Fruit fly (Drosophila melanogaster) whole organism, prepupa: Measurements from ENCODE around the gene eIF2Bbeta.
A peak's percentile ranks its signal among the peaks of the same experiment; 100 is the strongest.

Source experiments
- Blimp-1 ChIP-seq: fragments of 200-800 bp; sonication (Bioruptor generic); optimal IDR thresholded peaks from 3 replicates; lab custom pipeline; 2017; ENCODE audit warnings: missing biosample characterization, missing genetic modification characterization, mild to moderate bottlenecking, moderate library complexity, missing genetic modification reagents
- CG10669 ChIP-seq: fragments of 200-800 bp; sonication (Bioruptor generic); optimal IDR thresholded peaks from 3 replicates; lab custom pipeline; 2018; ENCODE audit warnings: missing biosample characterization, mild to moderate bottlenecking, missing genetic modification characterization, moderate library complexity
- CG11294 ChIP-seq: fragments of 200-800 bp; sonication (Bioruptor generic); IDR thresholded peaks from 2 replicates; pipeline ENCODE4 v1.3.6; 2022; ENCODE audit warnings: missing biosample characterization, missing genetic modification characterization
- CG11762 ChIP-seq: fragments of 200-800 bp; sonication (Bioruptor generic); optimal IDR thresholded peaks from 3 replicates; lab custom pipeline; 2016; ENCODE audit warnings: missing biosample characterization, missing genetic modification characterization; ENCODE audit not compliant: insufficient read depth
- CG11902 ChIP-seq: fragments of 200-800 bp; sonication (Bioruptor generic); optimal IDR thresholded peaks from 3 replicates; lab custom pipeline; 2016; ENCODE audit warnings: missing biosample characterization, missing genetic modification characterization
- CG15336 ChIP-seq: fragments of 200-800 bp; sonication (Bioruptor generic); IDR thresholded peaks from 2 replicates; pipeline ENCODE4 v1.3.6; 2022; ENCODE audit warnings: missing biosample characterization, missing genetic modification characterization
- CG1621 ChIP-seq: fragments of 200-800 bp; sonication (Bioruptor generic); optimal IDR thresholded peaks from 3 replicates; lab custom pipeline; 2018; ENCODE audit warnings: missing biosample characterization, mild to moderate bottlenecking, missing genetic modification characterization
- CG16779 ChIP-seq: fragments of 200-800 bp; sonication (Bioruptor generic); optimal IDR thresholded peaks from 3 replicates; lab custom pipeline; 2017; ENCODE audit warnings: missing biosample characterization, mild to moderate bottlenecking, missing genetic modification characterization
- CG3032 ChIP-seq: fragments of 200-800 bp; optimal IDR thresholded peaks from 2 replicates; lab custom pipeline; 2019; ENCODE audit warnings: missing biosample characterization, mild to moderate bottlenecking, missing genetic modification characterization, moderate library complexity
- CG31627 ChIP-seq: fragments of 200-800 bp; sonication (Bioruptor generic); optimal IDR thresholded peaks from 3 replicates; lab custom pipeline; 2016; ENCODE audit warnings: missing biosample characterization, missing genetic modification characterization
- CG32006 ChIP-seq: fragments of 200-800 bp; sonication (Bioruptor generic); optimal IDR thresholded peaks from 3 replicates; lab custom pipeline; 2017; ENCODE audit warnings: missing biosample characterization, mild to moderate bottlenecking, missing genetic modification characterization
- CG34406 ChIP-seq: fragments of 200-800 bp; sonication (Bioruptor generic); optimal IDR thresholded peaks from 3 replicates; lab custom pipeline; 2016; ENCODE audit warnings: missing biosample characterization, missing genetic modification characterization
- CG3919 ChIP-seq: fragments of 200-800 bp; sonication (Bioruptor generic); optimal IDR thresholded peaks from 3 replicates; lab custom pipeline; 2016; ENCODE audit warnings: missing biosample characterization, missing genetic modification characterization
- CG4318 ChIP-seq: fragments of 200-800 bp; sonication (Bioruptor generic); optimal IDR thresholded peaks from 3 replicates; lab custom pipeline; 2017; ENCODE audit warnings: missing biosample characterization, mild to moderate bottlenecking, missing genetic modification characterization
- CG6163 ChIP-seq: fragments of 200-800 bp; sonication (Bioruptor generic); IDR thresholded peaks from 3 replicates; pipeline ENCODE4 v1.3.6; 2022; ENCODE audit warnings: missing biosample characterization, missing genetic modification characterization
- CG6792 ChIP-seq: fragments of 200-800 bp; sonication (Bioruptor generic); optimal IDR thresholded peaks from 3 replicates; lab custom pipeline; 2016; ENCODE audit warnings: missing biosample characterization, missing genetic modification characterization
- CG6808 ChIP-seq: fragments of 200-800 bp; sonication (Bioruptor generic); optimal IDR thresholded peaks from 3 replicates; lab custom pipeline; 2017; ENCODE audit warnings: missing biosample characterization, missing genetic modification characterization, mild to moderate bottlenecking, moderate library complexity, missing genetic modification reagents
- CG6854 ChIP-seq: fragments of 200-800 bp; sonication (Bioruptor generic); optimal IDR thresholded peaks from 2 replicates; lab custom pipeline; 2017; ENCODE audit warnings: missing biosample characterization, mild to moderate bottlenecking, missing genetic modification characterization
- CG8632 ChIP-seq: fragments of 200-800 bp; sonication (Bioruptor generic); optimal IDR thresholded peaks from 3 replicates; lab custom pipeline; 2016; ENCODE audit warnings: missing biosample characterization, missing genetic modification characterization
- CG9139 ChIP-seq: fragments of 200-800 bp; sonication (Bioruptor generic); optimal IDR thresholded peaks from 3 replicates; lab custom pipeline; 2017; ENCODE audit warnings: missing biosample characterization, mild to moderate bottlenecking, missing genetic modification characterization
- Eip75B ChIP-seq: fragments of 200-800 bp; sonication (Bioruptor generic); optimal IDR thresholded peaks from 3 replicates; lab custom pipeline; 2016; ENCODE audit warnings: missing biosample characterization, missing genetic modification characterization
- Eip93F ChIP-seq: fragments of 200-800 bp; sonication (Bioruptor generic); optimal IDR thresholded peaks from 2 replicates; lab custom pipeline; 2016; ENCODE audit warnings: missing biosample characterization, mild to moderate bottlenecking, missing genetic modification characterization
- Gug ChIP-seq: fragments of 200-800 bp; sonication (Bioruptor generic); IDR thresholded peaks from 2 replicates; pipeline ENCODE4 v1.3.6; 2022; ENCODE audit warnings: missing biosample characterization, missing genetic modification characterization
- Hr38 ChIP-seq: sonication (Bioruptor generic); optimal IDR thresholded peaks from 2 replicates; lab custom pipeline; 2016; ENCODE audit warnings: missing biosample characterization, missing genetic modification characterization
- Hr39 ChIP-seq: fragments of 200-800 bp; sonication (Bioruptor generic); optimal IDR thresholded peaks from 2 replicates; lab custom pipeline; 2016; ENCODE audit warnings: missing biosample characterization, missing genetic modification characterization
- Hr4 ChIP-seq: fragments of 200-800 bp; sonication (Bioruptor generic); optimal IDR thresholded peaks from 3 replicates; lab custom pipeline; 2016; ENCODE audit warnings: missing biosample characterization, missing genetic modification characterization
- Met ChIP-seq: fragments of 200-800 bp; sonication (Bioruptor generic); optimal IDR thresholded peaks from 3 replicates; lab custom pipeline; 2016; ENCODE audit warnings: missing biosample characterization, missing genetic modification characterization
- Smox ChIP-seq: fragments of 200-800 bp; sonication (Bioruptor generic); optimal IDR thresholded peaks from 3 replicates; lab custom pipeline; 2016; ENCODE audit warnings: missing biosample characterization, missing genetic modification characterization
- Sox102F ChIP-seq: fragments of 200-800 bp; sonication (Bioruptor generic); optimal IDR thresholded peaks from 2 replicates; lab custom pipeline; 2016; ENCODE audit warnings: missing biosample characterization, mild to moderate bottlenecking, missing genetic modification characterization
- Sox14 ChIP-seq: fragments of 200-800 bp; sonication (Bioruptor generic); optimal IDR thresholded peaks from 3 replicates; lab custom pipeline; 2016; ENCODE audit warnings: missing biosample characterization, missing genetic modification characterization
- Sox15 ChIP-seq: fragments of 200-800 bp; sonication (Bioruptor generic); optimal IDR thresholded peaks from 3 replicates; lab custom pipeline; 2016; ENCODE audit warnings: missing biosample characterization, missing genetic modification characterization
- achi ChIP-seq: fragments of 200-800 bp; sonication (Bioruptor generic); optimal IDR thresholded peaks from 3 replicates; lab custom pipeline; 2016; ENCODE audit warnings: missing biosample characterization, missing genetic modification characterization
- cyc ChIP-seq: fragments of 200-800 bp; sonication (Bioruptor generic); optimal IDR thresholded peaks from 3 replicates; lab custom pipeline; 2016; ENCODE audit warnings: missing biosample characterization, missing genetic modification characterization
- dac ChIP-seq: fragments of 200-800 bp; sonication (Bioruptor generic); optimal IDR thresholded peaks from 2 replicates; lab custom pipeline; 2017; ENCODE audit warnings: missing biosample characterization, mild to moderate bottlenecking, missing genetic modification characterization
- eg ChIP-seq: fragments of 200-800 bp; sonication (Bioruptor generic); IDR thresholded peaks from 3 replicates; pipeline ENCODE4 v1.3.6; 2022; ENCODE audit warnings: missing biosample characterization, missing genetic modification characterization
- esn ChIP-seq: fragments of 200-800 bp; sonication (Bioruptor generic); optimal IDR thresholded peaks from 2 replicates; lab custom pipeline; 2016; ENCODE audit warnings: missing biosample characterization, mild to moderate bottlenecking, missing genetic modification characterization, moderate library complexity
- fd59A ChIP-seq: fragments of 200-800 bp; sonication (Bioruptor generic); optimal IDR thresholded peaks from 2 replicates; lab custom pipeline; 2017; ENCODE audit warnings: missing biosample characterization, mild to moderate bottlenecking, missing genetic modification characterization, missing genetic modification reagents
- fd85E ChIP-seq: fragments of 200-800 bp; sonication (Bioruptor generic); optimal IDR thresholded peaks from 3 replicates; lab custom pipeline; 2016; ENCODE audit warnings: missing biosample characterization, missing genetic modification characterization
- fkh ChIP-seq: fragments of 200-800 bp; sonication (Bioruptor generic); optimal IDR thresholded peaks from 3 replicates; lab custom pipeline; 2017; ENCODE audit warnings: missing biosample characterization, mild to moderate bottlenecking, missing genetic modification characterization, moderate library complexity
- lz ChIP-seq: fragments of 200-800 bp; sonication (Bioruptor generic); optimal IDR thresholded peaks from 3 replicates; lab custom pipeline; 2016; ENCODE audit warnings: missing biosample characterization, missing genetic modification characterization
- net ChIP-seq: fragments of 200-800 bp; sonication (Bioruptor generic); optimal IDR thresholded peaks from 3 replicates; lab custom pipeline; 2016; ENCODE audit warnings: missing biosample characterization, missing genetic modification characterization
- pdm3 ChIP-seq: fragments of 200-800 bp; sonication (Bioruptor generic); optimal IDR thresholded peaks from 3 replicates; lab custom pipeline; 2016; ENCODE audit warnings: missing biosample characterization, missing genetic modification characterization
- salr ChIP-seq, 2 experiments: fragments of 200-800 bp; sonication (Bioruptor generic); optimal IDR thresholded peaks; 3 replicates each; lab custom pipeline; 2016 to 2018; ENCODE audit warnings: missing biosample characterization in 2 of 2, missing genetic modification characterization in 2 of 2, mild to moderate bottlenecking in 1 of 2
- ss ChIP-seq, 2 experiments: fragments of 200-800 bp; sonication (Bioruptor generic); optimal IDR thresholded peaks; 2 replicates in 1 of 2; 3 replicates in 1 of 2; lab custom pipeline; 2017 to 2018; ENCODE audit warnings: mild to moderate bottlenecking in 2 of 2, missing biosample characterization in 2 of 2, missing genetic modification characterization in 2 of 2, moderate library complexity in 1 of 2
- svp ChIP-seq: fragments of 200-800 bp; sonication (Bioruptor generic); peaks from one replicate; lab custom pipeline; 2016; ENCODE audit warnings: missing biosample characterization, missing genetic modification characterization
- topi ChIP-seq: fragments of 200-800 bp; sonication (Bioruptor generic); optimal IDR thresholded peaks from 3 replicates; lab custom pipeline; 2016; ENCODE audit warnings: missing biosample characterization, missing genetic modification characterization
- vri ChIP-seq: fragments of 200-800 bp; sonication (Bioruptor generic); optimal IDR thresholded peaks from 3 replicates; lab custom pipeline; 2016; ENCODE audit warnings: missing biosample characterization, mild to moderate bottlenecking, missing genetic modification characterization

Gene eIF2Bbeta

dm6 chrX:2743020-2743419 lies 38.6 kb downstream of the eIF2Bbeta start (continued):
- TF ChIP-seq Sox15 (GFP tag; lab: Kevin White, UChicago) (peak; percentile 12), achi (GFP tag; lab: Kevin White, UChicago) (peak; percentile 35), esn (GFP tag; lab: Kevin White, UChicago) (peak; percentile 54), topi (peak; percentile 31), dac (GFP tag; lab: Kevin White, UChicago) (no peak), lz (peak; percentile 45), CG16779 (no peak)

- TF ChIP-seq fd85E (GFP tag; lab: Kevin White, UChicago) (no peak), Gug (GFP tag; lab: Robert Waterston, UW) (no peak), CG6163 (no peak), CG15336 (GFP tag; lab: Robert Waterston, UW) (no peak)
Observed at dm6 chrX:2743601-2744000, 39.2 kb downstream of the eIF2Bbeta start.

DNA sequence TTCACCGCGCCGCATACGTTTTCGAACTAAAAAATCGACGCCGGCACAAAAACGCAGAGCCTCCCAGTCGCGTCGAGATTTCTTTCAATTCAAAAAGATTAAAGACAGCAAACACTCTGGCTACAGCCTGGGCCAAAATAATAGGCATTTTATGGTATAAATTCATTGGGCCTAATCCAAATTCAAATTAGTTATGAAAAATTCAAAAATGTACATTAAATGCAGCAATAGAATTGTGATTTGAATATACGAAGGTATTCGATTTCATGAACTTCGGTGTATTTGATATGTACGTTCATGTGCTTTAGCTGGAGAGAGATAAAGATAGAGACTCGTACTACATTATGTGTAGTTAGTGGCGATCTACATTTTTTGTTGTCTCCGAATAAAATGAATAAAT lies 39.7 kb downstream of the eIF2Bbeta start, which contains the start of gene Syx4:
Syx4 (minus strand) TSS at position 35 of the 400 bp plus-strand sequence.
- TF ChIP-seq eg (GFP tag; lab: Robert Waterston, UW) (peak; percentile 98), Hr4 (GFP tag; lab: Kevin White, UChicago) (peak; percentile 92), cyc (peak; percentile 88), Eip75B (GFP tag; lab: Kevin White, UChicago) (peak; percentile 85), net (GFP tag; lab: Kevin White, UChicago) (peak; percentile 92), CG3919 (GFP tag; lab: Kevin White, UChicago) (peak; percentile 91), CG11762 (GFP tag; lab: Kevin White, UChicago) (peak; percentile 88), svp (GFP tag; lab: Kevin White, UChicago) (peak; percentile 92), CG6854 (GFP tag; lab: Kevin White, UChicago) (peak; percentile 78), CG6792 (GFP tag; lab: Kevin White, UChicago) (peak; percentile 92), vri (peak; percentile 80), CG32006 (peak; percentile 92), lz (peak; percentile 89), CG31627 (GFP tag; lab: Kevin White, UChicago) (peak; percentile 87), CG10669 (GFP tag; lab: Kevin White, UChicago) (peak; percentile 90), Gug (GFP tag; lab: Robert Waterston, UW) (peak; percentile 93), CG3032 (tag; lab: Kevin White, UChicago) (peak; percentile 85), fkh (GFP tag; lab: Kevin White, UChicago) (peak; percentile 52), CG9139 (GFP tag; lab: Kevin White, UChicago) (peak; percentile 75), CG4318 (GFP tag; lab: Kevin White, UChicago) (peak; percentile 83), esn (GFP tag; lab: Kevin White, UChicago) (peak; percentile 91), dac (GFP tag; lab: Kevin White, UChicago) (peak; percentile 81), Sox14 (GFP tag; lab: Kevin White, UChicago) (peak; percentile 92), salr (GFP tag; optimal IDR thresholded peaks at IDR 0.05; lab: Kevin White, UChicago) (peak; percentile 77 to 84), CG11902 (GFP tag; lab: Kevin White, UChicago) (peak; percentile 81), Smox (peak; percentile 87), CG1621 (tag; lab: Kevin White, UChicago) (peak; percentile 89), CG6163 (peak; percentile 95), Hr38 (GFP tag; lab: Kevin White, UChicago) (no peak), CG11294 (GFP tag; lab: Robert Waterston, UW) (peak; percentile 92), pdm3 (GFP tag; lab: Kevin White, UChicago) (peak; percentile 94), ss (GFP tag; optimal IDR thresholded peaks at IDR 0.05; lab: Kevin White, UChicago) (peak; percentile 67 to 83), Eip93F (GFP tag; lab: Kevin White, UChicago) (peak; percentile 58), Sox15 (GFP tag; lab: Kevin White, UChicago) (peak; percentile 87), achi (GFP tag; lab: Kevin White, UChicago) (peak; percentile 91), Met (GFP tag; lab: Kevin White, UChicago) (peak; percentile 91), fd59A (GFP tag; lab: Kevin White, UChicago) (peak; percentile 74), Blimp-1 (GFP tag; lab: Kevin White, UChicago) (peak; percentile 65), Hr39 (GFP tag; lab: Kevin White, UChicago) (peak; percentile 89), Sox102F (GFP tag; lab: Kevin White, UChicago) (peak; percentile 88), CG34406 (GFP tag; lab: Kevin White, UChicago) (peak; percentile 91), CG8632 (GFP tag; lab: Kevin White, UChicago) (peak; percentile 86), CG6808 (GFP tag; lab: Kevin White, UChicago) (peak; percentile 74)
